Fruit fly (Drosophila melanogaster) whole organism, prepupa: Measurements from ENCODE around the gene CG6028.
A peak's percentile ranks its signal among the peaks of the same experiment; 100 is the strongest.

ENCODE experiments used
- CG10631 ChIP-seq: fragments of 200-800 bp; sonication (Bioruptor generic); optimal IDR thresholded peaks from 2 replicates; lab custom pipeline; 2016; ENCODE audit warnings: missing biosample characterization, missing genetic modification characterization
- CG11294 ChIP-seq: fragments of 200-800 bp; sonication (Bioruptor generic); IDR thresholded peaks from 2 replicates; pipeline ENCODE4 v1.3.6; 2022; ENCODE audit warnings: missing biosample characterization, missing genetic modification characterization
- CG11762 ChIP-seq: fragments of 200-800 bp; sonication (Bioruptor generic); optimal IDR thresholded peaks from 3 replicates; lab custom pipeline; 2016; ENCODE audit warnings: missing biosample characterization, missing genetic modification characterization; ENCODE audit not compliant: insufficient read depth
- CG3919 ChIP-seq: fragments of 200-800 bp; sonication (Bioruptor generic); optimal IDR thresholded peaks from 3 replicates; lab custom pipeline; 2016; ENCODE audit warnings: missing biosample characterization, missing genetic modification characterization
- CG6163 ChIP-seq: fragments of 200-800 bp; sonication (Bioruptor generic); IDR thresholded peaks from 3 replicates; pipeline ENCODE4 v1.3.6; 2022; ENCODE audit warnings: missing biosample characterization, missing genetic modification characterization
- CG6808 ChIP-seq: fragments of 200-800 bp; sonication (Bioruptor generic); optimal IDR thresholded peaks from 3 replicates; lab custom pipeline; 2017; ENCODE audit warnings: missing biosample characterization, missing genetic modification characterization, mild to moderate bottlenecking, moderate library complexity, missing genetic modification reagents
- Eip78C ChIP-seq: fragments of 200-800 bp; sonication (Bioruptor generic); peaks from one replicate; lab custom pipeline; 2016; ENCODE audit warnings: missing biosample characterization, missing genetic modification characterization
- Eip93F ChIP-seq: fragments of 200-800 bp; sonication (Bioruptor generic); optimal IDR thresholded peaks from 2 replicates; lab custom pipeline; 2016; ENCODE audit warnings: missing biosample characterization, mild to moderate bottlenecking, missing genetic modification characterization
- Ets21C ChIP-seq: fragments of 200-800 bp; sonication (Bioruptor generic); optimal IDR thresholded peaks from 3 replicates; lab custom pipeline; 2016; ENCODE audit warnings: missing biosample characterization, missing genetic modification characterization
- Ets96B ChIP-seq: fragments of 200-800 bp; optimal IDR thresholded peaks from 2 replicates; lab custom pipeline; 2019; ENCODE audit warnings: missing biosample characterization, mild to moderate bottlenecking, missing genetic modification characterization, moderate library complexity
- Sox102F ChIP-seq: fragments of 200-800 bp; sonication (Bioruptor generic); optimal IDR thresholded peaks from 2 replicates; lab custom pipeline; 2016; ENCODE audit warnings: missing biosample characterization, mild to moderate bottlenecking, missing genetic modification characterization
- achi ChIP-seq: fragments of 200-800 bp; sonication (Bioruptor generic); optimal IDR thresholded peaks from 3 replicates; lab custom pipeline; 2016; ENCODE audit warnings: missing biosample characterization, missing genetic modification characterization
- dsx ChIP-seq: fragments of 200-800 bp; optimal IDR thresholded peaks from 3 replicates; lab custom pipeline; 2019; ENCODE audit warnings: missing biosample characterization, mild to moderate bottlenecking, missing genetic modification characterization, moderate library complexity; ENCODE audit not compliant: poor library complexity, severe bottlenecking
- eg ChIP-seq: fragments of 200-800 bp; sonication (Bioruptor generic); IDR thresholded peaks from 3 replicates; pipeline ENCODE4 v1.3.6; 2022; ENCODE audit warnings: missing biosample characterization, missing genetic modification characterization
- fd59A ChIP-seq: fragments of 200-800 bp; sonication (Bioruptor generic); optimal IDR thresholded peaks from 2 replicates; lab custom pipeline; 2017; ENCODE audit warnings: missing biosample characterization, mild to moderate bottlenecking, missing genetic modification characterization, missing genetic modification reagents
- lz ChIP-seq: fragments of 200-800 bp; sonication (Bioruptor generic); optimal IDR thresholded peaks from 3 replicates; lab custom pipeline; 2016; ENCODE audit warnings: missing biosample characterization, missing genetic modification characterization
- ss ChIP-seq, 2 experiments: fragments of 200-800 bp; sonication (Bioruptor generic); optimal IDR thresholded peaks; 2 replicates in 1 of 2; 3 replicates in 1 of 2; lab custom pipeline; 2017 to 2018; ENCODE audit warnings: mild to moderate bottlenecking in 2 of 2, missing biosample characterization in 2 of 2, missing genetic modification characterization in 2 of 2, moderate library complexity in 1 of 2
- svp ChIP-seq: fragments of 200-800 bp; sonication (Bioruptor generic); peaks from one replicate; lab custom pipeline; 2016; ENCODE audit warnings: missing biosample characterization, missing genetic modification characterization
- topi ChIP-seq: fragments of 200-800 bp; sonication (Bioruptor generic); optimal IDR thresholded peaks from 3 replicates; lab custom pipeline; 2016; ENCODE audit warnings: missing biosample characterization, missing genetic modification characterization
- vri ChIP-seq: fragments of 200-800 bp; sonication (Bioruptor generic); optimal IDR thresholded peaks from 3 replicates; lab custom pipeline; 2016; ENCODE audit warnings: missing biosample characterization, mild to moderate bottlenecking, missing genetic modification characterization

Gene CG6028

DNA sequence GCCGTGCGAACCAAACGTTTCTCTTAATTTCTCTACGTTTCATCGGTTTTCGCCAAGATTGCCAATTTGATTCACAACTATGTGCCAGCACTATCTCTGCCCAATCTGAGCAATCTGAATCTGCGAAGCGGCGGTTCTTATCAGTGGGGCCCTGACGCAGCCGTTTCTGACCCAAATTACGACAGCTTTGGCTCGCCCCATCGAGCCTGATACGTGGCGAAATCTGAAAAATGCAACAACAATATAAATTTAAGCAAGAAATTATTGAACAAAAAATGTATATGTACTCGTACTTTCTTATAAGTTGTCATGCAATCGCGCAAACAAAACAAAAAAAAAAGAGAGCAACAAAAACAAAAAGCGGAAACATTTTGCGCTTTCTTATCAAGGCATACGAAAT lies 48.4 kb downstream of the CG6028 start:
- peak; percentile 75 for TF ChIP-seq Eip93F
- no peak for TF ChIP-seq eg (GFP tag; lab: Robert Waterston, UW)
- 0 out of 3 replicates have a peak, but pooled peaks have one; percentile 6 for TF ChIP-seq CG6163 (GFP tag; lab: Robert Waterston, UW)
- TF ChIP-seq svp (GFP tag; lab: Kevin White, UChicago): peak; percentile 86
- TF ChIP-seq Sox102F: no peak
- TF ChIP-seq topi (GFP tag; lab: Kevin White, UChicago): no peak
- no peak for TF ChIP-seq CG11294
- TF ChIP-seq vri: peak; percentile 67
- TF ChIP-seq lz (GFP tag; lab: Kevin White, UChicago): no peak
- TF ChIP-seq Eip78C: no peak

dm6 chr3R:21976355-21976858 lies 48.9 kb downstream of the CG6028 start:
- TF ChIP-seq achi (GFP tag; lab: Kevin White, UChicago): no peak
- no peak for TF ChIP-seq fd59A (GFP tag; lab: Kevin White, UChicago)
- no peak for TF ChIP-seq CG3919 (GFP tag; lab: Kevin White, UChicago)
- peak; percentile 77 for TF ChIP-seq Eip93F
- TF ChIP-seq Ets96B: peak; percentile 1
- no peak for TF ChIP-seq eg (GFP tag; lab: Robert Waterston, UW)
- no peak for TF ChIP-seq Ets21C (GFP tag; lab: Kevin White, UChicago)
- TF ChIP-seq vri: peak; percentile 46
- TF ChIP-seq dsx (GFP tag; lab: Kevin White, UChicago): peak; percentile 10
- TF ChIP-seq CG6808 (GFP tag; lab: Kevin White, UChicago): peak; percentile 9
- TF ChIP-seq CG10631 (GFP tag; lab: Kevin White, UChicago): no peak
- TF ChIP-seq ss (GFP tag; optimal IDR thresholded peaks at IDR 0.05; lab: Kevin White, UChicago): peak in 1 of 2 experiments; percentile 29
- peak; percentile 12 for TF ChIP-seq Eip78C
- TF ChIP-seq CG11762: no peak
